ENCODE assay signal across 2 worm cellular contexts in the genomic region with DNA sequence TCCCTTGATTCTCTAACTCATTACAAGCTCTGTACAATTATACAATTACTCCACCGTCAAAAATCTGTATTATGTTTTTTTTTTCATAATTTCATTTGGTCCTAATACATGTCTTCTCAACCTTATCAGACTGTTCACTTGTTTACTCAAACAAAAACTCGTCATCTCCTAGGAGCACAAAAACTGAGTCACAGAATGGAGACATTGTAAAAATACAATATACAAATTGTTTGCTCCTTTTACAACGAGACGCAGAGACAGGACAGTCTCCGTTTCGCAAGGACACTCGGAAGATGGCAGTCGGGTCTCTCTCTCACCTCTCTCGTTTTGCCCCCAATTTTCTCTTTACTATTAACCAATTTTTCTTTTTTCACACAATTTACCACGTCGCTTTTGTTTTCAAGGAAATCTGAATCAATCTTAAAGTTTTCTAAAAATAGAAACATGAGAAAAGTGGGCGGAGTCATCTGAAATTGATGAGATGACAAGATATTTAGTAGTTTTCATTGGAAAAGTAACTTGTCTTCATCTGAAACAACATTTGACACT.
TF ChIP-seq lines count a peak whose summit lies in the region.

A gene (plus strand): TSS at position 499 of the 549 bp plus-strand sequence.

TF ChIP-seq in whole organism, L4 larva, 104 proteins besides CTCF, POLR2A, EP300 and RAD21 (continued from another document):
- TF ChIP-seq mxl-3 (GFP tag; optimal IDR thresholded peaks at IDR 0.05; lab: Kevin White, UChicago) (no peak), T20F7.1 (GFP tag; optimal IDR thresholded peaks at IDR 0.05; lab: Kevin White, UChicago) (peak; percentile 64), F10B5.3 (tag; optimal IDR thresholded peaks at IDR 0.05; lab: Kevin White, UChicago) (no peak), nhr-111 (GFP tag; optimal IDR thresholded peaks at IDR 0.05; lab: Kevin White, UChicago) (no peak), hlh-30 (tag; optimal IDR thresholded peaks at IDR 0.05; lab: Kevin White, UChicago; ENCODE audit: insufficient read depth) (peak; percentile 0), pha-4 (GFP tag; IDR thresholded peaks at IDR 0.05; lab: Robert Waterston, UW) (no peak), pha-4 (tag; optimal IDR thresholded peaks at IDR 0.05; lab: Kevin White, UChicago) (peak; percentile 81), zag-1 (tag; optimal IDR thresholded peaks at IDR 0.05; lab: Kevin White, UChicago) (no peak), Y105C5A.15 (GFP tag; IDR thresholded peaks at IDR 0.05; lab: Robert Waterston, UW) (no peak), dve-1 (tag; optimal IDR thresholded peaks at IDR 0.05; lab: Kevin White, UChicago; ENCODE audit: insufficient read depth) (peak; percentile 84), mdl-1 (tag; optimal IDR thresholded peaks at IDR 0.05; lab: Kevin White, UChicago) (peak in 1 of 2 experiments; percentile 17), daf-16 (GFP tag; optimal IDR thresholded peaks at IDR 0.05; lab: Kevin White, UChicago) (no peak), daf-16 (tag; optimal IDR thresholded peaks at IDR 0.05; lab: Kevin White, UChicago) (peak; percentile 88), ceh-62 (tag; optimal IDR thresholded peaks at IDR 0.05; lab: Kevin White, UChicago) (no peak), dmd-8 (GFP tag; IDR thresholded peaks at IDR 0.05; lab: Robert Waterston, UW) (no peak), nhr-6 (tag; optimal IDR thresholded peaks at IDR 0.05; lab: Kevin White, UChicago) (peak; percentile 76), set-16 (GFP tag; IDR thresholded peaks at IDR 0.05; lab: Robert Waterston, UW) (no peak), ztf-7 (tag; optimal IDR thresholded peaks at IDR 0.05; lab: Kevin White, UChicago) (no peak)

TF ChIP-seq in whole organism, young adult, 124 proteins besides CTCF, POLR2A, EP300 and RAD21 (continued from another document):
- TF ChIP-seq dox-1 (GFP tag; IDR thresholded peaks at IDR 0.05; lab: Robert Waterston, UW) (no peak; the same call in 1 of the 2 replicates), F39B2.1 (GFP tag; IDR thresholded peaks at IDR 0.05; lab: Robert Waterston, UW) (no peak), let-526 (GFP tag; IDR thresholded peaks at IDR 0.05; lab: Robert Waterston, UW) (no peak), somi-1 (GFP tag; optimal IDR thresholded peaks at IDR 0.05; lab: Kevin White, UChicago) (no peak), hmg-20 (GFP tag; IDR thresholded peaks at IDR 0.05; lab: Robert Waterston, UW) (no peak), ekl-4 (GFP tag; IDR thresholded peaks at IDR 0.05; lab: Robert Waterston, UW) (0 out of 2 replicates have a peak, but pooled peaks have one; percentile 36), egl-18 (GFP tag; IDR thresholded peaks at IDR 0.05; lab: Robert Waterston, UW) (no peak), T07F8.4 (tag; optimal IDR thresholded peaks at IDR 0.05; lab: Kevin White, UChicago) (no peak), F23B12.7 (tag; optimal IDR thresholded peaks at IDR 0.05; lab: Kevin White, UChicago; ENCODE audit: insufficient read depth) (no peak), pha-4 (tag; optimal IDR thresholded peaks at IDR 0.05; lab: Kevin White, UChicago) (no peak), ztf-3 (GFP tag; optimal IDR thresholded peaks at IDR 0.05; lab: Kevin White, UChicago) (no peak), tbx-9 (tag; optimal IDR thresholded peaks at IDR 0.05; lab: Kevin White, UChicago; ENCODE audit: borderline replicate concordance) (no peak), mel-28 (tag; optimal IDR thresholded peaks at IDR 0.05; lab: Kevin White, UChicago; ENCODE audit: borderline replicate concordance) (no peak), rpc-1 (optimal IDR thresholded peaks at IDR 0.05; lab: Kevin White, UChicago) (no peak), rpc-1 (tag; optimal IDR thresholded peaks at IDR 0.05; lab: Kevin White, UChicago) (no peak), madf-10 (tag; optimal IDR thresholded peaks at IDR 0.05; lab: Kevin White, UChicago) (no peak), athp-1 (tag; optimal IDR thresholded peaks at IDR 0.05; lab: Kevin White, UChicago) (no peak), repo-1 (tag; optimal IDR thresholded peaks at IDR 0.05; lab: Kevin White, UChicago) (no peak)
